Fruit fly (Drosophila melanogaster): Measurements from ENCODE around the gene Scp2.

Gene Scp2

dm6 chr3R:16624750-16625549 is 41.5 kb upstream of the Scp2 start, which contains the start of gene Fas1 (continued):
- TF ChIP-seq kah (GFP tag; optimal IDR thresholded peaks at IDR 0.05), result no peak
- TF ChIP-seq CG11093 (GFP tag; IDR thresholded peaks at IDR 0.05), result no peak
- no peak for TF ChIP-seq CG13894 (tag; optimal IDR thresholded peaks at IDR 0.05)
- TF ChIP-seq ken (GFP tag; IDR thresholded peaks at IDR 0.05), result no peak
- no peak for TF ChIP-seq CG6654 (GFP tag; optimal IDR thresholded peaks at IDR 0.05)
- peak; percentile 44; the same call in 1 of the 3 replicates for TF ChIP-seq CG14860 (GFP tag; IDR thresholded peaks at IDR 0.05; ENCODE audit: partially characterized antibody)
- TF ChIP-seq p53 (GFP tag; optimal IDR thresholded peaks at IDR 0.05), result no peak
- TF ChIP-seq CG18619 (GFP tag; optimal IDR thresholded peaks at IDR 0.05), result no peak
- peak; percentile 88 for TF ChIP-seq onecut (GFP tag; IDR thresholded peaks at IDR 0.05)
- TF ChIP-seq CG34422 (GFP tag; IDR thresholded peaks at IDR 0.05), result no peak
- TF ChIP-seq Bteb2 (GFP tag; optimal IDR thresholded peaks at IDR 0.05), result no peak
- no peak for TF ChIP-seq gcm (GFP tag; optimal IDR thresholded peaks at IDR 0.05)
- TF ChIP-seq nom (GFP tag; optimal IDR thresholded peaks at IDR 0.05), result peak; percentile 20
- no peak for TF ChIP-seq CrebB (tag; optimal IDR thresholded peaks at IDR 0.05)
- TF ChIP-seq CG4854 (GFP tag; optimal IDR thresholded peaks at IDR 0.05), result no peak
- TF ChIP-seq HmgZ (tag; optimal IDR thresholded peaks at IDR 0.05), result peak; percentile 36
- no peak for TF ChIP-seq CG17568 (GFP tag; optimal IDR thresholded peaks at IDR 0.05)
- TF ChIP-seq C15 (GFP tag; IDR thresholded peaks at IDR 0.05), result no peak
- TF ChIP-seq CG11398 (GFP tag; optimal IDR thresholded peaks at IDR 0.05), result no peak
- TF ChIP-seq CG33557 (GFP tag; optimal IDR thresholded peaks at IDR 0.05), result no peak
- no peak for TF ChIP-seq CG4617 (GFP tag; optimal IDR thresholded peaks at IDR 0.05; ENCODE audit: borderline replicate concordance)
- no peak for TF ChIP-seq HLH3B (GFP tag; IDR thresholded peaks at IDR 0.05)
- TF ChIP-seq sr (GFP tag; IDR thresholded peaks at IDR 0.05), result 0 out of 3 replicates have a peak, but pooled peaks have one; percentile 4
- TF ChIP-seq ato (GFP tag; IDR thresholded peaks at IDR 0.05; ENCODE audit: partially characterized antibody), result peak; percentile 69; the same call in 1 of the 2 replicates
- no peak for TF ChIP-seq Doc2 (GFP tag; IDR thresholded peaks at IDR 0.05)
- TF ChIP-seq da (GFP tag; optimal IDR thresholded peaks at IDR 0.05), result no peak
- TF ChIP-seq CG12659 (GFP tag; optimal IDR thresholded peaks at IDR 0.05), result peak; percentile 44
- peak; percentile 54 for TF ChIP-seq CG3995 (GFP tag; optimal IDR thresholded peaks at IDR 0.05)
- TF ChIP-seq CG2129 (GFP tag; IDR thresholded peaks at IDR 0.05; ENCODE audit: partially characterized antibody), result peak; percentile 49
- no peak for TF ChIP-seq tgo (GFP tag; IDR thresholded peaks at IDR 0.05)
- no peak for TF ChIP-seq D19B (GFP tag; optimal IDR thresholded peaks at IDR 0.05)
- TF ChIP-seq tx (GFP tag; optimal IDR thresholded peaks at IDR 0.05), result no peak
- TF ChIP-seq toy (GFP tag; IDR thresholded peaks at IDR 0.05), result no peak
- no peak for TF ChIP-seq zfh1 (GFP tag; IDR thresholded peaks at IDR 0.05)
- TF ChIP-seq bigmax (GFP tag; optimal IDR thresholded peaks at IDR 0.05), result no peak
- TF ChIP-seq fd96Cb (tag; optimal IDR thresholded peaks at IDR 0.05), result no peak
- peak; percentile 57 for TF ChIP-seq oc (tag; optimal IDR thresholded peaks at IDR 0.05)
- TF ChIP-seq trh (GFP tag; optimal IDR thresholded peaks at IDR 0.05), result no peak
- no peak for TF ChIP-seq CG9609 (GFP tag; optimal IDR thresholded peaks at IDR 0.05)
- no peak for TF ChIP-seq zfh2 (GFP tag; optimal IDR thresholded peaks at IDR 0.05)
- TF ChIP-seq Eip74EF (GFP tag; optimal IDR thresholded peaks at IDR 0.05), result no peak
- TF ChIP-seq CG30020 (tag; optimal IDR thresholded peaks at IDR 0.05), result peak; percentile 6
- TF ChIP-seq Vsx1 (GFP tag; optimal IDR thresholded peaks at IDR 0.05), result no peak
- no peak for TF ChIP-seq dmrt99B (tag; optimal IDR thresholded peaks at IDR 0.05)
- peak; percentile 41 for TF ChIP-seq zf30C (GFP tag; optimal IDR thresholded peaks at IDR 0.05)
- TF ChIP-seq CG1647 (GFP tag; optimal IDR thresholded peaks at IDR 0.05), result no peak
- TF ChIP-seq grau (tag; optimal IDR thresholded peaks at IDR 0.05), result no peak
- peak; percentile 16 for TF ChIP-seq CG13296 (GFP tag; optimal IDR thresholded peaks at IDR 0.05)
- TF ChIP-seq CG7928 (GFP tag; optimal IDR thresholded peaks at IDR 0.05), result no peak
